Fruit fly (Drosophila melanogaster) whole organism, embryonic: ENCODE results near the gene meso18E.
A peak's percentile ranks its signal among the peaks of the same experiment; 100 is the strongest.

Experiments
- Asciz ChIP-seq: fragments of 200-800 bp; sonication (Bioruptor generic); optimal IDR thresholded peaks from 2 replicates; lab custom pipeline; 2017; ENCODE audit warnings: missing biosample characterization, mild to moderate bottlenecking, missing genetic modification characterization, missing genetic modification reagents
- Awh ChIP-seq: fragments of 200-800 bp; sonication (Bioruptor generic); IDR thresholded peaks from 2 replicates; pipeline ENCODE4, ENCODE4 v1.3.6; 2022; ENCODE audit warnings: missing biosample characterization, missing genetic modification characterization
- BEAF-32 ChIP-seq: fragments of 200-800 bp; sonication (Bioruptor generic); optimal IDR thresholded peaks from 3 replicates; lab custom pipeline; 2017; ENCODE audit warnings: missing biosample characterization, missing genetic modification characterization, mild to moderate bottlenecking, moderate library complexity, missing genetic modification reagents
- CG12219 ChIP-seq: fragments of 200-800 bp; sonication (Bioruptor generic); optimal IDR thresholded peaks from 3 replicates; lab custom pipeline; 2018; ENCODE audit warnings: missing biosample characterization, mild to moderate bottlenecking, missing genetic modification characterization
- CG12744 ChIP-seq: fragments of 200-800 bp; sonication (Bioruptor generic); optimal IDR thresholded peaks from 2 replicates; lab custom pipeline; 2016; ENCODE audit warnings: missing biosample characterization, missing genetic modification characterization
- CG12942 ChIP-seq: fragments of 200-800 bp; sonication (Bioruptor generic); optimal IDR thresholded peaks from 3 replicates; lab custom pipeline; 2016; ENCODE audit warnings: missing biosample characterization, missing genetic modification characterization
- CG13624 ChIP-seq: fragments of 200-800 bp; sonication (Bioruptor generic); optimal IDR thresholded peaks from 2 replicates; lab custom pipeline; 2016; ENCODE audit warnings: missing biosample characterization, missing genetic modification characterization
- CG14050 ChIP-seq: fragments of 200-800 bp; sonication (Bioruptor generic); IDR thresholded peaks from 3 replicates; pipeline ENCODE4 v1.3.6; 2022; ENCODE audit warnings: missing biosample characterization, missing genetic modification characterization
- CG1602 ChIP-seq: fragments of 200-800 bp; sonication (Bioruptor generic); optimal IDR thresholded peaks from 3 replicates; lab custom pipeline; 2016; ENCODE audit warnings: missing biosample characterization, missing genetic modification characterization
- CG18599 ChIP-seq: fragments of 200-800 bp; sonication (Bioruptor generic); optimal IDR thresholded peaks from 3 replicates; lab custom pipeline; 2017; ENCODE audit warnings: missing biosample characterization, missing genetic modification characterization, mild to moderate bottlenecking, moderate library complexity, missing genetic modification reagents
- CG18764 ChIP-seq: fragments of 200-800 bp; sonication (Bioruptor generic); optimal IDR thresholded peaks from 3 replicates; lab custom pipeline; 2016; ENCODE audit warnings: missing biosample characterization, missing genetic modification characterization
- CG30020 ChIP-seq: fragments of 200-800 bp; optimal IDR thresholded peaks from 2 replicates; lab custom pipeline; 2019; ENCODE audit warnings: missing biosample characterization, mild to moderate bottlenecking, missing genetic modification characterization, moderate library complexity
- CG3407 ChIP-seq: fragments of 200-800 bp; sonication (Bioruptor generic); optimal IDR thresholded peaks from 2 replicates; lab custom pipeline; 2018; ENCODE audit warnings: missing biosample characterization, mild to moderate bottlenecking, missing genetic modification characterization
- CG42726 ChIP-seq: fragments of 200-800 bp; sonication (Bioruptor generic); IDR thresholded peaks from 2 replicates; pipeline ENCODE4 v1.3.6; 2022; ENCODE audit warnings: missing biosample characterization, missing genetic modification characterization; ENCODE audit not compliant: partially characterized antibody
- CG4707 ChIP-seq: fragments of 200-800 bp; sonication (Bioruptor generic); optimal IDR thresholded peaks from 2 replicates; lab custom pipeline; 2018; ENCODE audit warnings: missing biosample characterization, mild to moderate bottlenecking, missing genetic modification characterization, moderate library complexity
- CG6765 ChIP-seq: fragments of 200-800 bp; sonication (Bioruptor generic); optimal IDR thresholded peaks from 3 replicates; lab custom pipeline; 2017; ENCODE audit warnings: missing biosample characterization, mild to moderate bottlenecking, missing genetic modification characterization
- CG7372 ChIP-seq: fragments of 200-800 bp; sonication (Bioruptor generic); IDR thresholded peaks from 2 replicates; pipeline ENCODE4 v1.3.6; 2022; ENCODE audit warnings: missing biosample characterization, missing genetic modification characterization
- CG7987 ChIP-seq: fragments of 200-800 bp; sonication (Bioruptor generic); optimal IDR thresholded peaks from 2 replicates; lab custom pipeline; 2018; ENCODE audit warnings: missing biosample characterization, mild to moderate bottlenecking, missing genetic modification characterization, moderate library complexity
- CG8924 ChIP-seq: fragments of 200-800 bp; optimal IDR thresholded peaks from 3 replicates; lab custom pipeline; 2019; ENCODE audit warnings: missing biosample characterization, mild to moderate bottlenecking, missing genetic modification characterization, moderate library complexity
- CG9437 ChIP-seq: fragments of 200-800 bp; sonication (Bioruptor generic); optimal IDR thresholded peaks from 2 replicates; lab custom pipeline; 2018; ENCODE audit warnings: missing biosample characterization, mild to moderate bottlenecking, missing genetic modification characterization
- CG9609 ChIP-seq: fragments of 200-800 bp; sonication (Bioruptor generic); optimal IDR thresholded peaks from 3 replicates; lab custom pipeline; 2016; ENCODE audit warnings: missing biosample characterization, missing genetic modification characterization
- CG9727 ChIP-seq: fragments of 200-800 bp; sonication (Bioruptor generic); optimal IDR thresholded peaks from 3 replicates; lab custom pipeline; 2017; ENCODE audit warnings: missing biosample characterization, mild to moderate bottlenecking, missing genetic modification characterization
- CTCF ChIP-seq: fragments of 200-800 bp; sonication (Bioruptor generic); optimal IDR thresholded peaks from 2 replicates; lab custom pipeline; 2017; ENCODE audit warnings: missing biosample characterization, mild to moderate bottlenecking, missing genetic modification characterization, moderate library complexity
- Dref ChIP-seq: fragments of 200-800 bp; sonication (Bioruptor generic); IDR thresholded peaks from 2 replicates; pipeline ENCODE4 v1.3.6; 2022; ENCODE audit warnings: missing biosample characterization, missing genetic modification characterization
- E2f2 ChIP-seq: fragments of 200-800 bp; sonication (Bioruptor generic); IDR thresholded peaks from 2 replicates; pipeline ENCODE4 v1.3.6; 2022; ENCODE audit warnings: missing biosample characterization, missing genetic modification characterization
- HHEX ChIP-seq: fragments of 200-800 bp; sonication (Bioruptor generic); optimal IDR thresholded peaks from 3 replicates; lab custom pipeline; 2017; ENCODE audit warnings: missing biosample characterization, mild to moderate bottlenecking, missing genetic modification characterization, missing genetic modification reagents
- Hr39 ChIP-seq: fragments of >200 bp; optimal IDR thresholded peaks from 2 replicates; lab custom pipeline; 2017
- Lhr ChIP-seq: fragments of 200-800 bp; sonication (Bioruptor generic); optimal IDR thresholded peaks from 3 replicates; lab custom pipeline; 2017; ENCODE audit warnings: mild to moderate bottlenecking, missing biosample characterization, missing genetic modification reagents, missing genetic modification characterization
- MTF-1 ChIP-seq: fragments of 200-800 bp; sonication (Bioruptor generic); optimal IDR thresholded peaks from 2 replicates; lab custom pipeline; 2018; ENCODE audit warnings: missing biosample characterization, mild to moderate bottlenecking, missing genetic modification characterization, borderline replicate concordance
- Pdp1 ChIP-seq, 2 experiments: fragments of 200-800 bp; sonication (Bioruptor generic); optimal IDR thresholded peaks; 3 replicates each; lab custom pipeline; 2016; ENCODE audit warnings: missing biosample characterization in 2 of 2, missing genetic modification characterization in 2 of 2, mild to moderate bottlenecking in 1 of 2, moderate library complexity in 1 of 2
- Scr ChIP-seq: fragments of 200-800 bp; sonication (Bioruptor generic); IDR thresholded peaks from 2 replicates; pipeline ENCODE4 v1.3.6; 2022; ENCODE audit warnings: missing biosample characterization, missing genetic modification characterization; ENCODE audit not compliant: partially characterized antibody
- Stat92E ChIP-seq, 3 experiments: fragments of >200 bp in 2 of 3; fragments of 200-800 bp in 1 of 3; sonication (Bioruptor generic) in 1 of 3; optimal IDR thresholded peaks; 2 replicates each; lab custom pipeline; 2017 to 2019; ENCODE audit warnings: missing biosample characterization in 3 of 3, missing genetic modification characterization in 3 of 3, mild to moderate bottlenecking in 1 of 3, moderate library complexity in 1 of 3
- Tbp ChIP-seq: fragments of >200 bp; optimal IDR thresholded peaks from 2 replicates; lab custom pipeline; 2018; ENCODE audit warnings: missing biosample characterization, missing genetic modification characterization
- Xbp1 ChIP-seq: fragments of 200-800 bp; sonication (Bioruptor generic); optimal IDR thresholded peaks from 3 replicates; lab custom pipeline; 2016; ENCODE audit warnings: missing biosample characterization, mild to moderate bottlenecking, missing genetic modification characterization
- YL-1 ChIP-seq: fragments of 200-800 bp; sonication (Bioruptor generic); optimal IDR thresholded peaks from 3 replicates; lab custom pipeline; 2017; ENCODE audit warnings: missing biosample characterization, mild to moderate bottlenecking, missing genetic modification characterization
- amos ChIP-seq: fragments of 200-800 bp; sonication (Bioruptor generic); IDR thresholded peaks from 2 replicates; pipeline ENCODE4 v1.3.6; 2022; ENCODE audit warnings: missing biosample characterization, missing genetic modification characterization; ENCODE audit not compliant: partially characterized antibody
- chn ChIP-seq: fragments of 200-800 bp; sonication (Bioruptor generic); optimal IDR thresholded peaks from 2 replicates; lab custom pipeline; 2016; ENCODE audit warnings: missing biosample characterization, missing genetic modification characterization
- dimm ChIP-seq: fragments of 200-800 bp; sonication (Bioruptor generic); IDR thresholded peaks from 2 replicates; pipeline ENCODE4 v1.3.6; 2022; ENCODE audit warnings: missing biosample characterization, missing genetic modification characterization
- dm ChIP-seq: fragments of 200-800 bp; sonication (Bioruptor generic); optimal IDR thresholded peaks from 3 replicates; lab custom pipeline; 2016; ENCODE audit warnings: missing biosample characterization, missing genetic modification characterization
- fd3F ChIP-seq: fragments of 200-800 bp; sonication (Bioruptor generic); optimal IDR thresholded peaks from 2 replicates; lab custom pipeline; 2018; ENCODE audit warnings: missing biosample characterization, mild to moderate bottlenecking, missing genetic modification characterization, moderate library complexity
- ham ChIP-seq: fragments of 200-800 bp; sonication (Bioruptor generic); IDR thresholded peaks from 2 replicates; pipeline ENCODE4 v1.3.6; 2022; ENCODE audit warnings: missing biosample characterization, missing genetic modification characterization
- kay ChIP-seq: fragments of 200-800 bp; sonication (Bioruptor generic); optimal IDR thresholded peaks from 2 replicates; lab custom pipeline; 2016; ENCODE audit warnings: missing biosample characterization, missing genetic modification characterization
- oc ChIP-seq: fragments of 200-800 bp; sonication (Bioruptor generic); optimal IDR thresholded peaks from 2 replicates; lab custom pipeline; 2018; ENCODE audit warnings: missing biosample characterization, mild to moderate bottlenecking, missing genetic modification characterization, moderate library complexity
- org-1 ChIP-seq: fragments of 200-800 bp; sonication (Bioruptor generic); optimal IDR thresholded peaks from 2 replicates; lab custom pipeline; 2017; ENCODE audit warnings: missing biosample characterization, missing genetic modification characterization
- pan ChIP-seq, 4 experiments: fragments of >200 bp in 3 of 4; fragments of 200-800 bp in 1 of 4; sonication (Bioruptor generic) in 1 of 4; optimal IDR thresholded peaks in 3 of 4; IDR thresholded peaks in 1 of 4; 2 replicates each; pipeline versions ENCODE4 v1.3.6 to Lab custom; 2017 to 2022; ENCODE audit warnings: missing biosample characterization in 2 of 4, missing genetic modification characterization in 2 of 4, mixed read lengths in 1 of 4
- sd ChIP-seq: fragments of 200-800 bp; sonication (Bioruptor generic); optimal IDR thresholded peaks from 3 replicates; lab custom pipeline; 2018; ENCODE audit warnings: missing biosample characterization, mild to moderate bottlenecking, missing genetic modification characterization, moderate library complexity
- shn ChIP-seq: fragments of 200-800 bp; sonication (Bioruptor generic); optimal IDR thresholded peaks from 3 replicates; lab custom pipeline; 2016; ENCODE audit warnings: missing biosample characterization, missing genetic modification characterization
- tin ChIP-seq: fragments of 200-800 bp; sonication (Bioruptor generic); optimal IDR thresholded peaks from 3 replicates; lab custom pipeline; 2016; ENCODE audit warnings: missing biosample characterization, missing genetic modification characterization
- tna ChIP-seq: fragments of 200-800 bp; sonication (Bioruptor generic); IDR thresholded peaks from 2 replicates; pipeline ENCODE4 v1.3.6; 2022; ENCODE audit warnings: missing biosample characterization, missing genetic modification characterization; ENCODE audit not compliant: partially characterized antibody

Gene meso18E

dm6 chrX:19745908-19746604, 33.2 kb upstream of the meso18E start, which contains the start of gene parvin (continued):
- TF ChIP-seq CG9437 (GFP tag; lab: Kevin White, UChicago) = no peak
- TF ChIP-seq pan (optimal IDR thresholded peaks at IDR 0.05; lab: Kevin White, UChicago) = no peak
- TF ChIP-seq pan (GFP tag; optimal IDR thresholded peaks at IDR 0.05 in 1 of 2, IDR thresholded peaks at IDR 0.05 in 1 of 2) = no peak
- TF ChIP-seq Tbp (GFP tag; lab: Kevin White, UChicago) = no peak
- TF ChIP-seq Hr39 (lab: Kevin White, UChicago) = no peak
- no peak for TF ChIP-seq shn
- no peak for TF ChIP-seq dm
- no peak for TF ChIP-seq oc
- no peak for TF ChIP-seq HHEX
- peak; percentile 35 for TF ChIP-seq E2f2 (GFP tag; lab: Robert Waterston, UW)
- no peak for TF ChIP-seq Asciz (GFP tag; lab: Kevin White, UChicago)
- TF ChIP-seq MTF-1 = no peak
- TF ChIP-seq CG14050 (GFP tag; lab: Robert Waterston, UW) = no peak
- no peak for TF ChIP-seq ham (GFP tag; lab: Robert Waterston, UW)
- no peak for TF ChIP-seq CG30020
- TF ChIP-seq CG12942 (GFP tag; lab: Kevin White, UChicago) = no peak
- TF ChIP-seq CG12219 = no peak
- TF ChIP-seq CG18764 (GFP tag; lab: Kevin White, UChicago) = no peak
- TF ChIP-seq CG9609 (GFP tag; lab: Kevin White, UChicago) = no peak
- no peak for TF ChIP-seq CG13624 (GFP tag; lab: Kevin White, UChicago)
- TF ChIP-seq CG7372 (GFP tag; lab: Robert Waterston, UW) = no peak
- no peak for TF ChIP-seq tin (GFP tag; lab: Kevin White, UChicago)
- no peak for TF ChIP-seq Awh (GFP tag; lab: Robert Waterston, UW)
- TF ChIP-seq CG7987 = no peak
- no peak for TF ChIP-seq CG12744 (GFP tag; lab: Kevin White, UChicago)
- no peak for TF ChIP-seq CTCF (GFP tag; lab: Kevin White, UChicago)
- TF ChIP-seq chn (GFP tag; lab: Kevin White, UChicago) = no peak
- TF ChIP-seq BEAF-32 (GFP tag; lab: Kevin White, UChicago) = peak; percentile 57
- no peak for TF ChIP-seq CG9727 (GFP tag; lab: Kevin White, UChicago)
- TF ChIP-seq dimm = no peak
- TF ChIP-seq org-1 (GFP tag; lab: Kevin White, UChicago) = no peak
- no peak for TF ChIP-seq CG3407 (GFP tag; lab: Kevin White, UChicago)
- TF ChIP-seq tna (GFP tag; lab: Robert Waterston, UW) = no peak
- no peak for TF ChIP-seq CG42726
- peak; percentile 50 for TF ChIP-seq YL-1
- TF ChIP-seq fd3F (GFP tag; lab: Kevin White, UChicago) = no peak
- peak; percentile 33 for TF ChIP-seq sd (tag; lab: Kevin White, UChicago)
- TF ChIP-seq kay (GFP tag; lab: Kevin White, UChicago) = no peak
- peak; percentile 48 for TF ChIP-seq Scr
- TF ChIP-seq Stat92E (GFP tag; optimal IDR thresholded peaks at IDR 0.05; lab: Kevin White, UChicago) = peak in 1 of 3 experiments; percentile 33
- peak in 1 of 2 experiments; percentile 95 for TF ChIP-seq Pdp1 (GFP tag; optimal IDR thresholded peaks at IDR 0.05; lab: Kevin White, UChicago)
- TF ChIP-seq Lhr (GFP tag; lab: Kevin White, UChicago) = no peak
- peak; percentile 45; the same call in 1 of the 2 replicates for TF ChIP-seq Dref (GFP tag; lab: Robert Waterston, UW)
- TF ChIP-seq CG8924 (tag; lab: Kevin White, UChicago) = no peak
- peak; percentile 32; the same call in 1 of the 2 replicates for TF ChIP-seq amos (GFP tag; lab: Robert Waterston, UW)
- TF ChIP-seq Xbp1 (GFP tag; lab: Kevin White, UChicago) = no peak
- TF ChIP-seq CG18599 (GFP tag; lab: Kevin White, UChicago) = no peak
- no peak for TF ChIP-seq CG1602 (GFP tag; lab: Kevin White, UChicago)
- no peak for TF ChIP-seq CG4707 (GFP tag; lab: Kevin White, UChicago)
- TF ChIP-seq CG6765 (GFP tag; lab: Kevin White, UChicago) = no peak
